Worm (Caenorhabditis elegans): Measurements from ENCODE around the gene F13H8.11.

F13H8.11 gene

DNA sequence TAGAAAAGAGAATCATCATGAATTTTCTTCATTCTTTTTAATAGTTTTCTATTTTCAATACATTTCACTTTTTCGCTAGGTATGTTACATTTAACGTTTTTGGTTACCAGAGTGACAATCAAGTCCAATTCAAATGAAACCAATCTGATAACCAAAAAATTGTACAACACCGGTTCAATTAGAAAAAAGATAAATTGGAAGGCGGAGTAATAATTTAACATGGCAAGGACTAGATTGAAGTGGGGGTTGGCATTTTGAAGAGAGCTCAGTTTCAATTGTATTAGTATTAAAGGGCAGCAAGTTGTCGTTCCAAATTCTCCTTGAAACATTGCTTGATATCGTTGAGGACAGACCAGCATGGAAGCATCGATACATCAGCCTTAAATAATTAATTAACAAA, 7.1 kb downstream of the F13H8.11 start (continued):
- TF ChIP-seq mes-4 (tag; optimal IDR thresholded peaks at IDR 0.05) (no peak), somi-1 (GFP tag; optimal IDR thresholded peaks at IDR 0.05) (no peak), cebp-2 (GFP tag; IDR thresholded peaks at IDR 0.05) (no peak), mel-28 (tag; optimal IDR thresholded peaks at IDR 0.05; ENCODE audit: borderline replicate concordance) (no peak), C06A6.2 (GFP tag; conservative IDR thresholded peaks at IDR 0.05) (no peak), lin-35 (GFP tag; optimal IDR thresholded peaks at IDR 0.05) (no peak), F49E8.2 (tag; optimal IDR thresholded peaks at IDR 0.05; ENCODE audit: insufficient read depth) (peak; percentile 31), ztf-6 (GFP tag; IDR thresholded peaks at IDR 0.05) (no peak), lin-40 (tag; optimal IDR thresholded peaks at IDR 0.05) (no peak), chd-7 (tag; optimal IDR thresholded peaks at IDR 0.05) (peak; percentile 59), F22D6.2 (tag; optimal IDR thresholded peaks at IDR 0.05) (no peak), F57A8.1 (GFP tag; optimal IDR thresholded peaks at IDR 0.05) (no peak), lsy-27 (tag; optimal IDR thresholded peaks at IDR 0.05; ENCODE audit: borderline replicate concordance, insufficient read depth) (no peak), snpc-3.4 (tag; optimal IDR thresholded peaks at IDR 0.05) (peak; percentile 33), let-607 (tag; optimal IDR thresholded peaks at IDR 0.05) (no peak), dpl-1 (GFP tag; optimal IDR thresholded peaks at IDR 0.05) (no peak), ztf-26 (tag; optimal IDR thresholded peaks at IDR 0.05) (no peak), mcd-1 (GFP tag; IDR thresholded peaks at IDR 0.05) (no peak), akir-1 (GFP tag; optimal IDR thresholded peaks at IDR 0.05) (no peak), rpc-1 (optimal IDR thresholded peaks at IDR 0.05) (no peak), rpc-1 (tag; optimal IDR thresholded peaks at IDR 0.05) (no peak), unc-130 (GFP tag; optimal IDR thresholded peaks at IDR 0.05) (no peak), unc-62 (GFP tag; optimal IDR thresholded peaks at IDR 0.05) (no peak), ets-4 (GFP tag; optimal IDR thresholded peaks at IDR 0.05) (no peak), Y95B8A.8 (GFP tag; IDR thresholded peaks at IDR 0.05) (0 out of 2 replicates have a peak, but pooled peaks have one; percentile 51), F55B11.4 (tag; optimal IDR thresholded peaks at IDR 0.05; ENCODE audit: borderline replicate concordance, insufficient read depth) (no peak), egrh-3 (GFP tag; IDR thresholded peaks at IDR 0.05) (no peak), ztf-28 (GFP tag; IDR thresholded peaks at IDR 0.05) (no peak), F39B2.1 (GFP tag; IDR thresholded peaks at IDR 0.05) (no peak), hlh-26 (GFP tag; conservative IDR thresholded peaks at IDR 0.05) (no peak), attf-5 (GFP tag; optimal IDR thresholded peaks at IDR 0.05) (no peak), F52B5.7 (tag; optimal IDR thresholded peaks at IDR 0.05) (no peak), efl-1 (GFP tag; optimal IDR thresholded peaks at IDR 0.05) (no peak), egl-18 (GFP tag; IDR thresholded peaks at IDR 0.05) (no peak), Y53G8AR.9 (GFP tag; conservative IDR thresholded peaks at IDR 0.05) (peak; percentile 82), ekl-4 (GFP tag; IDR thresholded peaks at IDR 0.05) (peak; percentile 73), him-1 (tag; optimal IDR thresholded peaks at IDR 0.05) (peak; percentile 18), ceh-27 (GFP tag; optimal IDR thresholded peaks at IDR 0.05) (no peak), Y56A3A.18 (GFP tag; IDR thresholded peaks at IDR 0.05) (peak; percentile 63; the same call in 1 of the 2 replicates), pha-4 (tag; optimal IDR thresholded peaks at IDR 0.05) (no peak), nhr-90 (tag; optimal IDR thresholded peaks at IDR 0.05) (no peak), bed-2 (GFP tag; IDR thresholded peaks at IDR 0.05) (no peak), F57C9.4 (tag; optimal IDR thresholded peaks at IDR 0.05) (no peak), nfyb-1 (GFP tag; IDR thresholded peaks at IDR 0.05) (0 out of 2 replicates have a peak, but pooled peaks have one; percentile 24), lin-26 (GFP tag; IDR thresholded peaks at IDR 0.05) (no peak), Y67H2A.10 (GFP tag; conservative IDR thresholded peaks at IDR 0.05) (no peak), rec-8 (tag; optimal IDR thresholded peaks at IDR 0.05) (no peak), dox-1 (GFP tag; IDR thresholded peaks at IDR 0.05) (no peak), hsf-1 (GFP tag; IDR thresholded peaks at IDR 0.05) (0 out of 2 replicates have a peak, but pooled peaks have one; percentile 38)

All from whole organism, young adult.